Fruit fly (Drosophila melanogaster): ENCODE results near the gene hng3.

- TF ChIP-seq Gug (GFP tag; IDR thresholded peaks at IDR 0.05) (peak; percentile 41), CG10631 (GFP tag; optimal IDR thresholded peaks at IDR 0.05) (peak; percentile 62), lz (GFP tag; optimal IDR thresholded peaks at IDR 0.05) (peak; percentile 83), CG11902 (GFP tag; optimal IDR thresholded peaks at IDR 0.05) (peak; percentile 71), Eip93F (GFP tag; optimal IDR thresholded peaks at IDR 0.05) (peak; percentile 35), achi (GFP tag; optimal IDR thresholded peaks at IDR 0.05) (peak; percentile 74), Sox14 (GFP tag; optimal IDR thresholded peaks at IDR 0.05) (peak; percentile 82), Sox102F (GFP tag; optimal IDR thresholded peaks at IDR 0.05) (peak; percentile 84), CG34406 (GFP tag; optimal IDR thresholded peaks at IDR 0.05) (peak; percentile 75), CG11762 (GFP tag; optimal IDR thresholded peaks at IDR 0.05; ENCODE audit: insufficient read depth) (peak; percentile 54), CG3032 (tag; optimal IDR thresholded peaks at IDR 0.05) (peak; percentile 67), CG8319 (GFP tag; optimal IDR thresholded peaks at IDR 0.05) (peak; percentile 67)
Observed at dm6 chr3L:801860-802462, 46.7 kb upstream of the hng3 start.

Data from whole organism, prepupa.